Worm (Caenorhabditis elegans) whole organism, L3 larva: Measurements from ENCODE around the gene vps-33.1.

Experiments used
- R02D3.7 ChIP-seq: fragments of 150-350 bp; optimal IDR thresholded peaks from 2 replicates; lab custom pipeline; 2014; ENCODE audit warnings: missing biosample characterization, missing genetic modification characterization
- aly-2 ChIP-seq: fragments of 150-350 bp; optimal IDR thresholded peaks from 2 replicates; lab custom pipeline; 2014; ENCODE audit warnings: missing biosample characterization, missing genetic modification characterization
- ama-1 ChIP-seq: fragments of 150-350 bp; optimal IDR thresholded peaks from 2 replicates; lab custom pipeline; 2018
- ceh-16 ChIP-seq: sonication (generic microtip); optimal IDR thresholded peaks from 2 replicates; lab custom pipeline; 2017; ENCODE audit warnings: missing biosample characterization, missing genetic modification characterization
- ceh-28 ChIP-seq: fragments of 150-350 bp; optimal IDR thresholded peaks from 2 replicates; lab custom pipeline; 2014; ENCODE audit warnings: missing biosample characterization, missing genetic modification reagents, missing genetic modification characterization
- ceh-9 ChIP-seq: sonication (generic microtip); optimal IDR thresholded peaks from 2 replicates; lab custom pipeline; 2018; ENCODE audit warnings: missing biosample characterization, missing genetic modification characterization
- daf-12 ChIP-seq: fragments of 150-350 bp; optimal IDR thresholded peaks from 2 replicates; lab custom pipeline; 2014; ENCODE audit warnings: missing biosample characterization, missing genetic modification reagents, missing genetic modification characterization
- egl-27 ChIP-seq: sonication (generic microtip); optimal IDR thresholded peaks from 4 replicates; lab custom pipeline; 2017; ENCODE audit warnings: missing biosample characterization, missing genetic modification reagents, missing genetic modification characterization
- egl-5 ChIP-seq: fragments of 150-350 bp; optimal IDR thresholded peaks from 2 replicates; lab custom pipeline; 2017; ENCODE audit warnings: missing biosample characterization, missing genetic modification reagents, missing genetic modification characterization, inconsistent platforms
- elt-1 ChIP-seq: fragments of 150-350 bp; optimal IDR thresholded peaks from 2 replicates; lab custom pipeline; 2014; ENCODE audit warnings: missing biosample characterization, missing genetic modification characterization
- eor-1 ChIP-seq, 2 experiments: fragments of 150-350 bp; optimal IDR thresholded peaks; 2 replicates each; lab custom pipeline; 2014 to 2018; ENCODE audit warnings: missing biosample characterization in 2 of 2, missing genetic modification characterization in 2 of 2
- fkh-10 ChIP-seq: sonication (generic microtip); optimal IDR thresholded peaks from 2 replicates; lab custom pipeline; 2017; ENCODE audit warnings: missing biosample characterization, missing genetic modification reagents, missing genetic modification characterization
- fos-1 ChIP-seq: fragments of 150-350 bp; optimal IDR thresholded peaks from 2 replicates; lab custom pipeline; 2014; ENCODE audit warnings: missing biosample characterization, missing genetic modification characterization
- hmg-11 ChIP-seq: sonication (generic microtip); optimal IDR thresholded peaks from 2 replicates; lab custom pipeline; 2016; ENCODE audit warnings: missing genetic modification characterization, missing compliant biosample characterization
- jun-1 ChIP-seq: fragments of 150-350 bp; optimal IDR thresholded peaks from 2 replicates; lab custom pipeline; 2014; ENCODE audit warnings: missing biosample characterization, missing genetic modification reagents, missing genetic modification characterization
- lin-15B ChIP-seq: fragments of 150-350 bp; optimal IDR thresholded peaks from 2 replicates; lab custom pipeline; 2014; ENCODE audit warnings: missing biosample characterization, missing genetic modification characterization
- lsy-12 ChIP-seq: sonication (generic microtip); optimal IDR thresholded peaks from 2 replicates; lab custom pipeline; 2016; ENCODE audit warnings: mild to moderate bottlenecking, missing genetic modification characterization, missing compliant biosample characterization
- mdl-1 ChIP-seq: fragments of 150-350 bp; optimal IDR thresholded peaks from 2 replicates; lab custom pipeline; 2014; ENCODE audit warnings: missing biosample characterization, missing genetic modification characterization
- mml-1 ChIP-seq: fragments of 150-350 bp; sonication (generic microtip); optimal IDR thresholded peaks from 3 replicates; lab custom pipeline; 2014; ENCODE audit warnings: missing biosample characterization, missing genetic modification characterization
- nfya-1 ChIP-seq: sonication (generic microtip); optimal IDR thresholded peaks from 2 replicates; lab custom pipeline; 2017; ENCODE audit warnings: missing genetic modification characterization, mild to moderate bottlenecking, missing compliant biosample characterization, antibody characterized with exemption, moderate library complexity; ENCODE audit not compliant: insufficient read depth
- nhr-11 ChIP-seq: fragments of 150-350 bp; optimal IDR thresholded peaks from 2 replicates; lab custom pipeline; 2014; ENCODE audit warnings: missing biosample characterization, missing genetic modification characterization
- nhr-12 ChIP-seq: fragments of 150-350 bp; optimal IDR thresholded peaks from 2 replicates; lab custom pipeline; 2014; ENCODE audit warnings: missing biosample characterization, missing genetic modification characterization
- nhr-23 ChIP-seq: fragments of 150-350 bp; optimal IDR thresholded peaks from 2 replicates; lab custom pipeline; 2014; ENCODE audit warnings: missing biosample characterization, missing genetic modification reagents, missing genetic modification characterization
- nhr-237 ChIP-seq: fragments of 150-350 bp; optimal IDR thresholded peaks from 2 replicates; lab custom pipeline; 2014; ENCODE audit warnings: missing biosample characterization, missing genetic modification characterization
- nhr-25 ChIP-seq: sonication (generic microtip); optimal IDR thresholded peaks from 2 replicates; lab custom pipeline; 2017; ENCODE audit warnings: missing biosample characterization, missing genetic modification characterization
- nhr-28 ChIP-seq: fragments of 150-350 bp; optimal IDR thresholded peaks from 2 replicates; lab custom pipeline; 2014; ENCODE audit warnings: missing biosample characterization, missing genetic modification characterization
- nhr-67 ChIP-seq: fragments of 150-350 bp; optimal IDR thresholded peaks from 2 replicates; lab custom pipeline; 2014; ENCODE audit warnings: missing biosample characterization, missing genetic modification characterization
- nhr-76 ChIP-seq: fragments of 150-350 bp; sonication (generic microtip); optimal IDR thresholded peaks from 5 replicates; lab custom pipeline; 2014; ENCODE audit warnings: missing biosample characterization, missing genetic modification characterization
- nhr-77 ChIP-seq: fragments of 150-350 bp; optimal IDR thresholded peaks from 2 replicates; lab custom pipeline; 2014; ENCODE audit warnings: missing biosample characterization, missing genetic modification characterization
- pha-4 ChIP-seq: fragments of 150-350 bp; optimal IDR thresholded peaks from 2 replicates; lab custom pipeline; 2014; ENCODE audit warnings: missing biosample characterization, missing genetic modification reagents, missing genetic modification characterization
- pqm-1 ChIP-seq: fragments of 150-350 bp; optimal IDR thresholded peaks from 2 replicates; lab custom pipeline; 2017; ENCODE audit warnings: missing biosample characterization, missing genetic modification characterization, inconsistent platforms
- sea-2 ChIP-seq: fragments of 150-350 bp; sonication (generic microtip); optimal IDR thresholded peaks from 4 replicates; lab custom pipeline; 2014; ENCODE audit warnings: missing biosample characterization, missing genetic modification reagents, missing genetic modification characterization
- skn-1 ChIP-seq: fragments of 150-350 bp; optimal IDR thresholded peaks from 2 replicates; lab custom pipeline; 2014; ENCODE audit warnings: missing biosample characterization, missing genetic modification characterization
- snpc-4 ChIP-seq: fragments of 150-350 bp; optimal IDR thresholded peaks from 2 replicates; lab custom pipeline; 2014; ENCODE audit warnings: missing biosample characterization, missing genetic modification characterization
- unc-39 ChIP-seq: sonication (generic microtip); optimal IDR thresholded peaks from 4 replicates; lab custom pipeline; 2017; ENCODE audit warnings: missing biosample characterization, missing genetic modification characterization
- unc-62 ChIP-seq: fragments of 150-350 bp; sonication (generic microtip); optimal IDR thresholded peaks from 4 replicates; lab custom pipeline; 2014; ENCODE audit warnings: missing biosample characterization, missing genetic modification reagents, missing genetic modification characterization
- ztf-11 ChIP-seq: fragments of 150-350 bp; optimal IDR thresholded peaks from 2 replicates; lab custom pipeline; 2014; ENCODE audit warnings: missing biosample characterization, missing genetic modification characterization
- ztf-4 ChIP-seq: fragments of 150-350 bp; optimal IDR thresholded peaks from 2 replicates; lab custom pipeline; 2014; ENCODE audit warnings: missing biosample characterization, missing genetic modification characterization

vps-33.1 gene

ce11 chrIII:8719769-8720252 is 19.1 kb downstream of the vps-33.1 start, which contains the start of gene hipr-1:
Gene hipr-1, plus strand, starts transcription at chrIII:8720202.
- TF ChIP-seq unc-62 (no peak), fos-1 (tag; lab: Kevin White, UChicago) (no peak), nfya-1 (tag; lab: Kevin White, UChicago) (no peak), pha-4 (peak; percentile 65), eor-1 (tag; optimal IDR thresholded peaks at IDR 0.05; lab: Kevin White, UChicago) (no peak), ama-1 (lab: Kevin White, UChicago) (no peak), unc-39 (tag; lab: Kevin White, UChicago) (no peak), ztf-11 (tag; lab: Kevin White, UChicago) (no peak)

ce11 chrIII:8725224-8725623 is 24.5 kb downstream of the vps-33.1 start:
- TF ChIP-seq snpc-4 (tag; lab: Kevin White, UChicago): no peak
- TF ChIP-seq ama-1 (lab: Kevin White, UChicago): no peak
- no peak for TF ChIP-seq sea-2
- no peak for TF ChIP-seq pqm-1 (tag; lab: Kevin White, UChicago)
- no peak for TF ChIP-seq skn-1 (tag; lab: Kevin White, UChicago)
- TF ChIP-seq daf-12 (tag; lab: Kevin White, UChicago): no peak
- no peak for TF ChIP-seq elt-1 (tag; lab: Kevin White, UChicago)
- TF ChIP-seq mdl-1: no peak
- no peak for TF ChIP-seq nhr-77 (tag; lab: Kevin White, UChicago)
- TF ChIP-seq nhr-25 (tag; lab: Kevin White, UChicago): no peak
- no peak for TF ChIP-seq aly-2 (tag; lab: Kevin White, UChicago)
- TF ChIP-seq nhr-67 (tag; lab: Kevin White, UChicago): no peak
- no peak for TF ChIP-seq hmg-11 (tag; lab: Kevin White, UChicago)
- no peak for TF ChIP-seq nhr-23
- no peak for TF ChIP-seq mml-1 (tag; lab: Kevin White, UChicago)
- TF ChIP-seq ztf-4 (tag; lab: Kevin White, UChicago): no peak
- no peak for TF ChIP-seq egl-27
- no peak for TF ChIP-seq lsy-12 (tag; lab: Kevin White, UChicago)
- TF ChIP-seq lin-15B: no peak
- TF ChIP-seq ceh-9 (tag; lab: Kevin White, UChicago): no peak

DNA sequence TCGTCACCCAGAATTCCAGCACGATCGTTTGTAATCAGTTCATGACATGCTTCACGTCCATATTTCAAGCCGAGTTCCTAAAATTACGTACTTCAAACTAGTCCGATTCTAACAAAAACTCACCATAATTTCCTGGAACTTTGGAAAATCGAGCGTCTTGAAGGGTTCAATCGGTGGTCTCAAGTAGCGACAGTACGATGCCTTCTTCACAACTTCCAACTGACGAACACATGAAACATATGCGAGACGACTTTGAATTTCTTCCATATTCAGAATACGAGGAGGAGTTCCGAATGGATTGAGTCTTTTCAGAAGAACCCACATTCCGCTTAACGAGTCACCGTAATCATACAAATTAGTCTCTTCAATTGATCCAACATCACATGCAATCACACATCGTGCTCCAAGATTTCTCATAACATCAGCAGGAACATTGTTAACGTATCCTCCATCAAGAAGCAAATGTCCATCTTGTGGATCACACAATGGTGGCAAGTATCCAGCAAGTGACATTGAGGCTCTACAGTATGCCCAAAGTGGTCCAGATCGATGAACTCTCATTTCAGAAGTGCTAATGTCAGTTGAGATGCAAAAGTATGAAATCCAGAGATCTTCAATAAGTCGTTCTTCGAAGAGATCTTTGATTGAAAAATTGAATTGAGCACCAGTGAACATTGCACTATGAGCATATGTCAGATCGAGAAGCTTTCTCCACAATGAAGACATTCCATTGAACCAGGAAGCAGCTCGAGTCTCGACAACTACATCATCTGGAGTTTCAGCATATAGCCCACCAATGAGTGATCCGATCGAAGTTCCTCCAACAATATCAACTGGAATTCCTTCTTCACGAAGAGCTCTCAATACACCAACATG is 25.5 kb downstream of the vps-33.1 start:
- TF ChIP-seq hmg-11 (tag; lab: Kevin White, UChicago) (no peak), nhr-25 (tag; lab: Kevin White, UChicago) (no peak), mdl-1 (no peak), sea-2 (no peak), ceh-16 (tag; lab: Kevin White, UChicago) (no peak), lin-15B (no peak), nhr-76 (tag; lab: Kevin White, UChicago) (no peak), nhr-23 (no peak), ceh-28 (no peak), mml-1 (tag; lab: Kevin White, UChicago) (no peak), aly-2 (tag; lab: Kevin White, UChicago) (no peak), pqm-1 (tag; lab: Kevin White, UChicago) (no peak), nhr-11 (tag; lab: Kevin White, UChicago) (no peak), elt-1 (tag; lab: Kevin White, UChicago) (no peak), fkh-10 (GFP tag; lab: Kevin White, UChicago) (no peak), nhr-12 (tag; lab: Kevin White, UChicago) (no peak), nhr-237 (no peak)

- TF ChIP-seq ztf-4 (tag; lab: Kevin White, UChicago) (no peak), mdl-1 (no peak), aly-2 (tag; lab: Kevin White, UChicago) (no peak), ztf-11 (tag; lab: Kevin White, UChicago) (no peak), nhr-237 (no peak), R02D3.7 (tag; lab: Kevin White, UChicago) (no peak), egl-5 (tag; lab: Kevin White, UChicago) (no peak), nhr-23 (no peak), jun-1 (tag; lab: Kevin White, UChicago) (no peak), nhr-67 (tag; lab: Kevin White, UChicago) (no peak), fos-1 (tag; lab: Kevin White, UChicago) (no peak), daf-12 (tag; lab: Kevin White, UChicago) (no peak), skn-1 (tag; lab: Kevin White, UChicago) (no peak), nhr-28 (tag; lab: Kevin White, UChicago) (no peak)
Measured at ce11 chrIII:8731310-8731709, 30.6 kb downstream of the vps-33.1 start, which contains the start of gene ZK370.4. Gene ZK370.4, minus strand, starts transcription at chrIII:8731410.
